Fruit fly (Drosophila melanogaster) Kc167 (cell line): ENCODE data around the gene PIG-K.

Experiments used
- Myc ChIP-seq: fragments of >200 bp; optimal IDR thresholded peaks from 2 replicates; lab custom pipeline; 2017; ENCODE audit warnings: missing external identifiers
- Sin3A ChIP-seq: fragments of >200 bp; optimal IDR thresholded peaks from 2 replicates; lab custom pipeline; 2018; ENCODE audit warnings: missing external identifiers
- h ChIP-seq: fragments of >200 bp; optimal IDR thresholded peaks from 3 replicates; lab custom pipeline; 2018; ENCODE audit warnings: missing external identifiers
- insv ChIP-seq: fragments of >200 bp; optimal IDR thresholded peaks from 3 replicates; lab custom pipeline; 2018; ENCODE audit warnings: missing external identifiers
- psq ChIP-seq: fragments of >200 bp; optimal IDR thresholded peaks from 2 replicates; lab custom pipeline; 2017; ENCODE audit warnings: missing external identifiers
- ttk ChIP-seq: sonication (Bioruptor generic); optimal IDR thresholded peaks from 2 replicates; lab custom pipeline; 2017; ENCODE audit warnings: missing external identifiers

dm6 chrX:1985516-1985915 lies 23.6 kb downstream of the PIG-K start:
- TF ChIP-seq h (lab: Kevin White, UChicago) (no peak), psq (lab: Kevin White, UChicago) (no peak), Myc (lab: Kevin White, UChicago) (no peak), ttk (lab: Kevin White, UChicago) (no peak), insv (lab: Kevin White, UChicago) (no peak), Sin3A (lab: Kevin White, UChicago) (no peak)
